Fruit fly (Drosophila melanogaster): ENCODE measurements around the gene mRpL22.

mRpL22 gene

dm6 chrX:16834259-16834658, 50.5 kb downstream of the mRpL22 start (continued):
- no peak for TF ChIP-seq gce (GFP tag; IDR thresholded peaks at IDR 0.05)
- peak; percentile 53 to 80 for TF ChIP-seq bsh (GFP tag; optimal IDR thresholded peaks at IDR 0.05)
- no peak for TF ChIP-seq tin (GFP tag; optimal IDR thresholded peaks at IDR 0.05)
- TF ChIP-seq disco-r (GFP tag; optimal IDR thresholded peaks at IDR 0.05) = no peak
- TF ChIP-seq NFAT (GFP tag; IDR thresholded peaks at IDR 0.05) = no peak
- peak; percentile 41; the same call in 1 of the 3 replicates for TF ChIP-seq so (GFP tag; IDR thresholded peaks at IDR 0.05)
- TF ChIP-seq CG14441 (GFP tag; IDR thresholded peaks at IDR 0.05) = peak; percentile 53
- no peak for TF ChIP-seq ftz-f1 (GFP tag; optimal IDR thresholded peaks at IDR 0.05)
- TF ChIP-seq CoRest (tag; optimal IDR thresholded peaks at IDR 0.05) = peak; percentile 67
- no peak for TF ChIP-seq CG7963 (GFP tag; IDR thresholded peaks at IDR 0.05; ENCODE audit: partially characterized antibody)
- no peak for TF ChIP-seq fd64A (GFP tag; optimal IDR thresholded peaks at IDR 0.05)
- TF ChIP-seq Hr78 (GFP tag; optimal IDR thresholded peaks at IDR 0.05) = peak in 1 of 2 experiments; percentile 40
- no peak for TF ChIP-seq bowl (GFP tag; IDR thresholded peaks at IDR 0.05)
- TF ChIP-seq Hsf (GFP tag; optimal IDR thresholded peaks at IDR 0.05) = peak; percentile 12
- no peak for TF ChIP-seq CG8290 (GFP tag; optimal IDR thresholded peaks at IDR 0.05)
- no peak for TF ChIP-seq CG8290 (tag; optimal IDR thresholded peaks at IDR 0.05)
- TF ChIP-seq CG18619 (GFP tag; optimal IDR thresholded peaks at IDR 0.05) = peak; percentile 42
- TF ChIP-seq CG8281 (tag; optimal IDR thresholded peaks at IDR 0.05) = no peak
- TF ChIP-seq zfh2 (GFP tag; optimal IDR thresholded peaks at IDR 0.05) = no peak
- TF ChIP-seq YL-1 (GFP tag; optimal IDR thresholded peaks at IDR 0.05) = no peak
- TF ChIP-seq CG8944 (GFP tag; optimal IDR thresholded peaks at IDR 0.05) = peak; percentile 18
- TF ChIP-seq vvl (GFP tag; IDR thresholded peaks at IDR 0.05) = peak; percentile 33; the same call in 1 of the 2 replicates
- no peak for TF ChIP-seq CG18476 (GFP tag; optimal IDR thresholded peaks at IDR 0.05)
- TF ChIP-seq E2f1 (GFP tag; IDR thresholded peaks at IDR 0.05) = no peak
- no peak for TF ChIP-seq Mad (GFP tag; optimal IDR thresholded peaks at IDR 0.05)
- TF ChIP-seq pan (optimal IDR thresholded peaks at IDR 0.05) = no peak
- peak in 1 of 2 experiments; percentile 48 for TF ChIP-seq pan (GFP tag; optimal IDR thresholded peaks at IDR 0.05 in 1 of 2, IDR thresholded peaks at IDR 0.05 in 1 of 2)
- no peak for TF ChIP-seq CG1602 (GFP tag; optimal IDR thresholded peaks at IDR 0.05)
- TF ChIP-seq emc (GFP tag; optimal IDR thresholded peaks at IDR 0.05) = no peak
- no peak for TF ChIP-seq pros (GFP tag; optimal IDR thresholded peaks at IDR 0.05)
- TF ChIP-seq Nf-YC (tag; optimal IDR thresholded peaks at IDR 0.05) = peak; percentile 33
- TF ChIP-seq cad (GFP tag; optimal IDR thresholded peaks at IDR 0.05) = no peak
- peak in 1 of 2 experiments; percentile 48 for TF ChIP-seq chif (GFP tag; optimal IDR thresholded peaks at IDR 0.05)
- no peak for TF ChIP-seq HLH54F (GFP tag; optimal IDR thresholded peaks at IDR 0.05)
- no peak for TF ChIP-seq CG30020 (tag; optimal IDR thresholded peaks at IDR 0.05)
- TF ChIP-seq gem (tag; optimal IDR thresholded peaks at IDR 0.05) = peak; percentile 77
- TF ChIP-seq sob (GFP tag; IDR thresholded peaks at IDR 0.05) = no peak
- TF ChIP-seq Sry-δ (GFP tag; optimal IDR thresholded peaks at IDR 0.05) = no peak
- TF ChIP-seq CG12104 (GFP tag; optimal IDR thresholded peaks at IDR 0.05) = no peak
- TF ChIP-seq CG17612 (GFP tag; IDR thresholded peaks at IDR 0.05) = no peak
- peak; percentile 31 for TF ChIP-seq NfI (GFP tag; optimal IDR thresholded peaks at IDR 0.05)
- TF ChIP-seq CG13624 (GFP tag; optimal IDR thresholded peaks at IDR 0.05) = no peak
- TF ChIP-seq Xrp1 (GFP tag; IDR thresholded peaks at IDR 0.05) = 0 out of 2 replicates have a peak, but pooled peaks have one; percentile 25
- no peak for TF ChIP-seq Nf-YB (GFP tag; optimal IDR thresholded peaks at IDR 0.05)
- no peak for TF ChIP-seq cato (GFP tag; optimal IDR thresholded peaks at IDR 0.05; ENCODE audit: borderline replicate concordance)
- no peak for TF ChIP-seq peb (GFP tag; IDR thresholded peaks at IDR 0.05)
- no peak for TF ChIP-seq Dip2 (GFP tag; IDR thresholded peaks at IDR 0.05)
- no peak for TF ChIP-seq bbx (GFP tag; IDR thresholded peaks at IDR 0.05; ENCODE audit: partially characterized antibody)
- TF ChIP-seq CG14710 (tag; optimal IDR thresholded peaks at IDR 0.05) = no peak
- no peak for TF ChIP-seq CG16779 (GFP tag; IDR thresholded peaks at IDR 0.05)
- TF ChIP-seq CG13894 (tag; optimal IDR thresholded peaks at IDR 0.05) = no peak
- no peak for TF ChIP-seq CG1603 (tag; optimal IDR thresholded peaks at IDR 0.05)

Data from whole organism, embryonic.